Fruit fly (Drosophila melanogaster) whole organism, prepupa: ENCODE measurements around the gene Ir93a.

ENCODE experiments used
- CG10669 ChIP-seq: fragments of 200-800 bp; sonication (Bioruptor generic); optimal IDR thresholded peaks from 3 replicates; lab custom pipeline; 2018; ENCODE audit warnings: missing biosample characterization, mild to moderate bottlenecking, missing genetic modification characterization, moderate library complexity
- CG11762 ChIP-seq: fragments of 200-800 bp; sonication (Bioruptor generic); optimal IDR thresholded peaks from 3 replicates; lab custom pipeline; 2016; ENCODE audit warnings: missing biosample characterization, missing genetic modification characterization; ENCODE audit not compliant: insufficient read depth
- CG11902 ChIP-seq: fragments of 200-800 bp; sonication (Bioruptor generic); optimal IDR thresholded peaks from 3 replicates; lab custom pipeline; 2016; ENCODE audit warnings: missing biosample characterization, missing genetic modification characterization
- CG3032 ChIP-seq: fragments of 200-800 bp; optimal IDR thresholded peaks from 2 replicates; lab custom pipeline; 2019; ENCODE audit warnings: missing biosample characterization, mild to moderate bottlenecking, missing genetic modification characterization, moderate library complexity
- CG32006 ChIP-seq: fragments of 200-800 bp; sonication (Bioruptor generic); optimal IDR thresholded peaks from 3 replicates; lab custom pipeline; 2017; ENCODE audit warnings: missing biosample characterization, mild to moderate bottlenecking, missing genetic modification characterization
- CG6792 ChIP-seq: fragments of 200-800 bp; sonication (Bioruptor generic); optimal IDR thresholded peaks from 3 replicates; lab custom pipeline; 2016; ENCODE audit warnings: missing biosample characterization, missing genetic modification characterization
- CG6854 ChIP-seq: fragments of 200-800 bp; sonication (Bioruptor generic); optimal IDR thresholded peaks from 2 replicates; lab custom pipeline; 2017; ENCODE audit warnings: missing biosample characterization, mild to moderate bottlenecking, missing genetic modification characterization
- CG7368 ChIP-seq: fragments of 200-800 bp; sonication (Bioruptor generic); optimal IDR thresholded peaks from 3 replicates; lab custom pipeline; 2016; ENCODE audit warnings: missing biosample characterization, missing genetic modification characterization
- CG8319 ChIP-seq: fragments of 200-800 bp; sonication (Bioruptor generic); optimal IDR thresholded peaks from 3 replicates; lab custom pipeline; 2016; ENCODE audit warnings: missing biosample characterization, missing genetic modification characterization
- CG8632 ChIP-seq: fragments of 200-800 bp; sonication (Bioruptor generic); optimal IDR thresholded peaks from 3 replicates; lab custom pipeline; 2016; ENCODE audit warnings: missing biosample characterization, missing genetic modification characterization
- Eip78C ChIP-seq: fragments of 200-800 bp; sonication (Bioruptor generic); peaks from one replicate; lab custom pipeline; 2016; ENCODE audit warnings: missing biosample characterization, missing genetic modification characterization
- Eip93F ChIP-seq: fragments of 200-800 bp; sonication (Bioruptor generic); optimal IDR thresholded peaks from 2 replicates; lab custom pipeline; 2016; ENCODE audit warnings: missing biosample characterization, mild to moderate bottlenecking, missing genetic modification characterization
- Ets96B ChIP-seq: fragments of 200-800 bp; optimal IDR thresholded peaks from 2 replicates; lab custom pipeline; 2019; ENCODE audit warnings: missing biosample characterization, mild to moderate bottlenecking, missing genetic modification characterization, moderate library complexity
- Gug ChIP-seq: fragments of 200-800 bp; sonication (Bioruptor generic); IDR thresholded peaks from 2 replicates; pipeline ENCODE4 v1.3.6; 2022; ENCODE audit warnings: missing biosample characterization, missing genetic modification characterization
- Hr4 ChIP-seq: fragments of 200-800 bp; sonication (Bioruptor generic); optimal IDR thresholded peaks from 3 replicates; lab custom pipeline; 2016; ENCODE audit warnings: missing biosample characterization, missing genetic modification characterization
- Lpt ChIP-seq: fragments of 200-800 bp; sonication (Bioruptor generic); optimal IDR thresholded peaks from 3 replicates; lab custom pipeline; 2016; ENCODE audit warnings: missing biosample characterization, missing genetic modification characterization
- Met ChIP-seq: fragments of 200-800 bp; sonication (Bioruptor generic); optimal IDR thresholded peaks from 3 replicates; lab custom pipeline; 2016; ENCODE audit warnings: missing biosample characterization, missing genetic modification characterization
- OdsH ChIP-seq: fragments of 200-800 bp; sonication (Bioruptor generic); optimal IDR thresholded peaks from 3 replicates; lab custom pipeline; 2016; ENCODE audit warnings: missing biosample characterization, missing genetic modification characterization
- Sox14 ChIP-seq: fragments of 200-800 bp; sonication (Bioruptor generic); optimal IDR thresholded peaks from 3 replicates; lab custom pipeline; 2016; ENCODE audit warnings: missing biosample characterization, missing genetic modification characterization
- Sox15 ChIP-seq: fragments of 200-800 bp; sonication (Bioruptor generic); optimal IDR thresholded peaks from 3 replicates; lab custom pipeline; 2016; ENCODE audit warnings: missing biosample characterization, missing genetic modification characterization
- achi ChIP-seq: fragments of 200-800 bp; sonication (Bioruptor generic); optimal IDR thresholded peaks from 3 replicates; lab custom pipeline; 2016; ENCODE audit warnings: missing biosample characterization, missing genetic modification characterization
- cyc ChIP-seq: fragments of 200-800 bp; sonication (Bioruptor generic); optimal IDR thresholded peaks from 3 replicates; lab custom pipeline; 2016; ENCODE audit warnings: missing biosample characterization, missing genetic modification characterization
- dsx ChIP-seq: fragments of 200-800 bp; optimal IDR thresholded peaks from 3 replicates; lab custom pipeline; 2019; ENCODE audit warnings: missing biosample characterization, mild to moderate bottlenecking, missing genetic modification characterization, moderate library complexity; ENCODE audit not compliant: poor library complexity, severe bottlenecking
- esn ChIP-seq: fragments of 200-800 bp; sonication (Bioruptor generic); optimal IDR thresholded peaks from 2 replicates; lab custom pipeline; 2016; ENCODE audit warnings: missing biosample characterization, mild to moderate bottlenecking, missing genetic modification characterization, moderate library complexity
- fkh ChIP-seq: fragments of 200-800 bp; sonication (Bioruptor generic); optimal IDR thresholded peaks from 3 replicates; lab custom pipeline; 2017; ENCODE audit warnings: missing biosample characterization, mild to moderate bottlenecking, missing genetic modification characterization, moderate library complexity
- lz ChIP-seq: fragments of 200-800 bp; sonication (Bioruptor generic); optimal IDR thresholded peaks from 3 replicates; lab custom pipeline; 2016; ENCODE audit warnings: missing biosample characterization, missing genetic modification characterization
- salr ChIP-seq, 2 experiments: fragments of 200-800 bp; sonication (Bioruptor generic); optimal IDR thresholded peaks; 3 replicates each; lab custom pipeline; 2016 to 2018; ENCODE audit warnings: missing biosample characterization in 2 of 2, missing genetic modification characterization in 2 of 2, mild to moderate bottlenecking in 1 of 2
- svp ChIP-seq: fragments of 200-800 bp; sonication (Bioruptor generic); peaks from one replicate; lab custom pipeline; 2016; ENCODE audit warnings: missing biosample characterization, missing genetic modification characterization
- vri ChIP-seq: fragments of 200-800 bp; sonication (Bioruptor generic); optimal IDR thresholded peaks from 3 replicates; lab custom pipeline; 2016; ENCODE audit warnings: missing biosample characterization, mild to moderate bottlenecking, missing genetic modification characterization

Gene Ir93a

DNA sequence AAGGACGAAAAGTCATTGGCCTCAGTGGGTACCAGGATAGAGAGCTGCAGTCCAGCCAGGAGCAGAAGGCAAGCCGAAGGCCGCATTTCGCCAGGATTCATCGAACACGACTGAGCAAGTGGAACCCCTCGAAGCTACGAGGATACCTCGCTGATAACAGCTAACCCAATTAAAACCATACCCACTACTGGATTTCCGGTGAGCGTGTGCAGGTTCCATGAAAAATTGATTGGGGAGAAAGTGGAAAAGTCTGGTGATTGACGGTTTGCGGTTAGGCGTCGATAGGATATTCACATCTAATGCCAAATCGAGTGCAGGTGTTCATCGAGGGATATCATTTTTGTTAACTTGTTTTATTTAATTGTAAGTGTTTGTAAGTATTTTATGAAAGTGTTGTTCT lies at the start of gene Ir93a:
TSS of gene Ir93a (minus strand) at position 101 of the 400 bp plus-strand sequence.
- TF ChIP-seq Eip78C (GFP tag; lab: Kevin White, UChicago) (no peak), esn (GFP tag; lab: Kevin White, UChicago) (no peak), CG3032 (tag; lab: Kevin White, UChicago) (no peak), CG8632 (GFP tag; lab: Kevin White, UChicago) (no peak), Sox15 (GFP tag; lab: Kevin White, UChicago) (no peak), Eip93F (no peak), CG10669 (GFP tag; lab: Kevin White, UChicago) (no peak), OdsH (no peak), lz (no peak), CG6854 (GFP tag; lab: Kevin White, UChicago) (no peak), CG8319 (GFP tag; lab: Kevin White, UChicago) (no peak), CG6792 (GFP tag; lab: Kevin White, UChicago) (no peak), achi (GFP tag; lab: Kevin White, UChicago) (no peak), cyc (GFP tag; lab: Kevin White, UChicago) (no peak)

DNA sequence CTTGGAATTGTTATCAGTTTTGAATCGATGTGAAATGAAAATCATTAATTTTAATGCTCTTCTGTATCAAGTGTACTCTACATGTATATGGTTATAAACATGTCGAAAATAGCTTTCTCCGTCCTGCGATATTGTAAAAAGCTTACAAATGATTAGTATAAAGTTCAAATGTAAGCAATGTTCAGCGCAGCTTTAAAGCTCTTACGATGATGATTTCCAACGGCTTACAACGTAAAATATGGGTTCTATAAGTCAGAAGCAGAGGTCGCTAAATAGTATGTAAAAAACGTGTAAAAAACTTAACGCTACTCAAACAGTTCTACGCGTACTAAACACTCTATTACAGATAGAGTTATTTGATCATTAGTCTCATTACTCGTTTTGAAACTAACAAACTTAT lies 48.9 kb upstream of the Ir93a start:
- no peak for TF ChIP-seq dsx (GFP tag; lab: Kevin White, UChicago)
- TF ChIP-seq Gug (GFP tag; lab: Robert Waterston, UW) = no peak

DNA sequence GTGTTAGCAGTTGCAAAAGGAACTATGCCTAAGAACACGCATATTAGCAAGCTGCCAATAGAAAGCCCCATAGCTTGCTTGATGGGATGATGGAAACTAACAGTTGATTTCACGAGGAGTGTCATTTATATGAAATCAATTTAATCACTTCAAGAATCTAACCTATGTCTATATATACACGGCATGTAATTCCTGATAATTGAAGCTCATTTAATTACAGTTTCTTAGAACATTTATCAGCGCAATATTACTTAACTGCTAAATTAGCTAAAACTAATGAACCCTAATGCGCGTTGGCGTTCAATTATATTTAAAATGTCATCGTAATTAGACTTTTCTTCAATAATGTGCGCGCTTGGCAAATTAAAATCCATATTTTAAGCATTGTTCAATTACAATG lies 45.7 kb upstream of the Ir93a start, which contains the start of gene TotX:
TSS of gene TotX (minus strand) at position 101 of the 400 bp plus-strand sequence.
- TF ChIP-seq dsx (GFP tag; lab: Kevin White, UChicago) (no peak), esn (GFP tag; lab: Kevin White, UChicago) (no peak), svp (no peak), CG11762 (no peak), CG32006 (GFP tag; lab: Kevin White, UChicago) (no peak), salr (GFP tag; optimal IDR thresholded peaks at IDR 0.05; lab: Kevin White, UChicago) (no peak)

DNA sequence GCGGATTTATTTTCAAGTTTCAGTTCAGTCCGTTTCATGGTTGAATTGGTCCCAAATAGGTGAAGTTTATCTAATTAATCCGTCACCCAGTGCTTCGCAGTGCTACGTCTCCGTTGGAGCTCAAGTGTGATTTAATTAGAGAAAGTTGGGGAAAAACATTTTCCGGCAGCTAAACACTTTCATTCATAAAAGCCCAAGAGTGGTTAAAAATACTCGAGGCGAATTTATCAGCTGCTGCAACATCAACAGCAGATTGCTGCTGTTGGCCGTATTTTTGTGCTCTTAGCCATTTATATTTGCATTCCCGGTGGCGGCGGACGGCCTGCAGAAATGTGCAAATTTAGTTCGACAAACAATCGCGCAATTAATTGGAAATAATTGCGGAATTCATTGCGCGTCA lies 41.9 kb upstream of the Ir93a start, which contains the start of gene Grik:
TSS of gene Grik (plus strand) at position 301 of the 400 bp plus-strand sequence.
- TF ChIP-seq Lpt (GFP tag; lab: Kevin White, UChicago) (no peak), CG32006 (GFP tag; lab: Kevin White, UChicago) (no peak), Ets96B (tag; lab: Kevin White, UChicago) (no peak), Sox14 (GFP tag; lab: Kevin White, UChicago) (no peak)

DNA sequence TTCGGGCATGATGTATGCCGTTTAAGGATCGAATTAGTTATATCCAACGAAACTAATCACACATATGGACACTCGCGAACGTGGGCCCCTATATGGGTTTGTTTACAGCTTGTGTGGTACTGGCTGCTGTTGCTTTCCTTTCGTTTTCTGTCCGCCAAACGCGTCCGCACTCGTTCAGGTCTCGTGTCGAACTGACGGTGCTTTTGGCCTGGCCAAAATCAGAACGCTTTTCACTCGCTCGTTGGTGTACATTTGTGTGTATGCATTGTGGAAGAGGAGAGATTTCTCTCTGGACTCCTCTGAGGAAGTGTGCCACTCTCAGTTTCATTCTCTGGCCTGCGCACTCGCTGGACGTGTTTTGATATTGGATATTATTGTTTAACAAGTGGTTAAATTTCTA lies 37.4 kb upstream of the Ir93a start, which contains the start of gene Ktl:
TSS of gene Ktl (minus strand) at position 193 of the 400 bp plus-strand sequence.
- TF ChIP-seq CG8319 (GFP tag; lab: Kevin White, UChicago) = no peak
- TF ChIP-seq salr (GFP tag; optimal IDR thresholded peaks at IDR 0.05; lab: Kevin White, UChicago) = no peak
- TF ChIP-seq Met (GFP tag; lab: Kevin White, UChicago) = no peak
- no peak for TF ChIP-seq fkh (GFP tag; lab: Kevin White, UChicago)
- TF ChIP-seq CG7368 (GFP tag; lab: Kevin White, UChicago) = no peak
- TF ChIP-seq CG11902 (GFP tag; lab: Kevin White, UChicago) = no peak
- TF ChIP-seq CG3032 (tag; lab: Kevin White, UChicago) = no peak
- no peak for TF ChIP-seq lz
- TF ChIP-seq CG10669 (GFP tag; lab: Kevin White, UChicago) = no peak
- TF ChIP-seq CG11762 = no peak
- no peak for TF ChIP-seq Hr4 (GFP tag; lab: Kevin White, UChicago)
- TF ChIP-seq vri (GFP tag; lab: Kevin White, UChicago) = no peak
- no peak for TF ChIP-seq CG8632 (GFP tag; lab: Kevin White, UChicago)
- no peak for TF ChIP-seq Eip93F
- TF ChIP-seq svp = no peak
- TF ChIP-seq, all 60 proteins: peak for 0

DNA sequence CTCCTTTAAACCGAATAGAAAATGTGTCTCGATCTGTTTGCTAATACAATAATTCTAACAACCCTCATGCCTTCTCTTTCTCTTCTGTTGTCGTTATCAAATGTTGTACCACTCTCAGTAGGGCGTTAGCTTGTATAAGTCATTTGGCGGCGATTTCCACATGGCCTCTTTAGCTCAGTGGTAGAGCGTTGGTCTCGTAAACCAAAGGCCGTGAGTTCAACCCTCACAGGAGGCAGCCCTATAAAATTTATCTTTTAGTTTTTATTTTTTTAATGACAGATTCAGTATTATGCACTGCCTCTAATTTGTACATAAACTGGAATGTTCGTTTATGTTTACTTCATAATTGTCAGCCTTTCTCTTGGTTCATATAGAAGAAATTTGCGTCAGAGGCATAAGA lies 31.8 kb upstream of the Ir93a start:
- peak; percentile 8 for TF ChIP-seq fkh (GFP tag; lab: Kevin White, UChicago)
- no peak for TF ChIP-seq salr (GFP tag; optimal IDR thresholded peaks at IDR 0.05; lab: Kevin White, UChicago)
- TF ChIP-seq, all 60 proteins: peak for 1
